Worm (Caenorhabditis elegans) whole organism, L4 larva: ENCODE data around the gene F59E12.17.

ENCODE experiments used
- F44E2.7 ChIP-seq: fragments of 200-800 bp; sonication (Bioruptor generic); IDR thresholded peaks from 2 replicates; pipeline ENCODE4 v2.1.2; 2022; ENCODE audit warnings: missing genetic modification characterization, missing compliant biosample characterization
- F49E8.2 ChIP-seq: sonication (generic microtip); optimal IDR thresholded peaks from 2 replicates; lab custom pipeline; 2016; ENCODE audit warnings: missing compliant biosample characterization, mild to moderate bottlenecking, missing genetic modification characterization, borderline replicate concordance
- T26A8.4 ChIP-seq: fragments of 200-800 bp; sonication (Bioruptor generic); IDR thresholded peaks from 2 replicates; pipeline ENCODE4 v1.3.6; 2022; ENCODE audit warnings: missing genetic modification characterization, missing compliant biosample characterization
- Y75B8A.6 ChIP-seq: fragments of 200-800 bp; sonication (Bioruptor generic); IDR thresholded peaks from 2 replicates; pipeline ENCODE4 v1.3.6; 2022; ENCODE audit warnings: missing genetic modification reagents, missing genetic modification characterization, missing compliant biosample characterization
- aha-1 ChIP-seq: fragments of 150-350 bp; peaks from one replicate; lab custom pipeline; 2014; ENCODE audit warnings: missing biosample characterization, missing genetic modification characterization
- ama-1 ChIP-seq: fragments of 150-350 bp; optimal IDR thresholded peaks from 2 replicates; lab custom pipeline; 2014; ENCODE audit warnings: inconsistent platforms, mixed read lengths
- arid-1 ChIP-seq: fragments of 200-800 bp; sonication (Bioruptor generic); conservative IDR thresholded peaks from 2 replicates; pipeline ENCODE4 v1.3.6; 2022; ENCODE audit warnings: missing genetic modification reagents, missing genetic modification characterization, missing compliant biosample characterization
- attf-4 ChIP-seq: sonication (generic microtip); optimal IDR thresholded peaks from 3 replicates; lab custom pipeline; 2017; ENCODE audit warnings: missing biosample characterization, missing genetic modification characterization
- daf-16 ChIP-seq, 3 experiments: sonication (generic microtip); optimal IDR thresholded peaks; 2 replicates each; lab custom pipeline; 2016 to 2017; ENCODE audit warnings: missing genetic modification characterization in 3 of 3, missing genetic modification reagents in 3 of 3, mild to moderate bottlenecking in 2 of 3, missing compliant biosample characterization in 2 of 3, missing biosample characterization in 1 of 3, moderate library complexity in 1 of 3
- daf-19 ChIP-seq: fragments of 200-800 bp; sonication (Bioruptor generic); conservative IDR thresholded peaks from 2 replicates; pipeline ENCODE4 v1.3.6; 2022; ENCODE audit warnings: missing genetic modification characterization, missing compliant biosample characterization
- dmd-6 ChIP-seq: fragments of 200-800 bp; sonication (Bioruptor generic); IDR thresholded peaks from 2 replicates; pipeline ENCODE4 v1.3.6; 2022; ENCODE audit warnings: missing genetic modification reagents, missing genetic modification characterization, missing compliant biosample characterization
- dve-1 ChIP-seq: sonication (generic microtip); optimal IDR thresholded peaks from 2 replicates; lab custom pipeline; 2017; ENCODE audit warnings: antibody characterized with exemption, mild to moderate bottlenecking, missing genetic modification characterization, missing compliant biosample characterization; ENCODE audit not compliant: insufficient read depth
- egl-27 ChIP-seq: sonication (generic microtip); optimal IDR thresholded peaks from 3 replicates; lab custom pipeline; 2017; ENCODE audit warnings: missing biosample characterization, missing genetic modification reagents, missing genetic modification characterization
- egl-43 ChIP-seq: fragments of 200-800 bp; sonication (Bioruptor generic); IDR thresholded peaks from 2 replicates; pipeline ENCODE4 v1.3.6; 2022; ENCODE audit warnings: missing genetic modification reagents, missing genetic modification characterization, missing compliant biosample characterization
- fos-1 ChIP-seq: fragments of 150-350 bp; optimal IDR thresholded peaks from 2 replicates; lab custom pipeline; 2014; ENCODE audit warnings: missing biosample characterization, missing genetic modification characterization
- hif-1 ChIP-seq, 2 experiments: sonication (generic microtip); optimal IDR thresholded peaks; 2 replicates each; lab custom pipeline; 2016 to 2017; ENCODE audit warnings: missing compliant biosample characterization in 2 of 2, missing genetic modification characterization in 2 of 2, missing genetic modification reagents in 2 of 2, missing genotype in 2 of 2, mild to moderate bottlenecking in 1 of 2
- hlh-11 ChIP-seq: fragments of 200-800 bp; sonication (Bioruptor generic); optimal IDR thresholded peaks from 2 replicates; lab custom pipeline; 2018; ENCODE audit warnings: mild to moderate bottlenecking, missing genetic modification characterization, missing compliant biosample characterization
- hlh-30 ChIP-seq: sonication (generic microtip); optimal IDR thresholded peaks from 2 replicates; lab custom pipeline; 2017; ENCODE audit warnings: antibody characterized with exemption, mild to moderate bottlenecking, missing genetic modification characterization, missing compliant biosample characterization; ENCODE audit not compliant: insufficient read depth
- jun-1 ChIP-seq: fragments of 150-350 bp; optimal IDR thresholded peaks from 2 replicates; lab custom pipeline; 2014; ENCODE audit warnings: missing biosample characterization, missing genetic modification reagents, missing genetic modification characterization
- lin-1 ChIP-seq: fragments of 200-800 bp; sonication (Bioruptor generic); IDR thresholded peaks from 2 replicates; pipeline ENCODE4 v1.3.6; 2022; ENCODE audit warnings: missing genetic modification reagents, missing genetic modification characterization, missing compliant biosample characterization
- lin-13 ChIP-seq: fragments of 150-350 bp; optimal IDR thresholded peaks from 2 replicates; lab custom pipeline; 2014; ENCODE audit warnings: missing biosample characterization, missing genetic modification reagents, missing genetic modification characterization
- lsy-2 ChIP-seq, 2 experiments: fragments of 150-350 bp in 1 of 2; sonication (generic microtip) in 1 of 2; optimal IDR thresholded peaks; 2 replicates each; lab custom pipeline; 2014 to 2017; ENCODE audit warnings: missing biosample characterization in 2 of 2, missing genetic modification characterization in 2 of 2
- mep-1 ChIP-seq: fragments of 150-350 bp; sonication (generic microtip); optimal IDR thresholded peaks from 3 replicates; lab custom pipeline; 2014; ENCODE audit warnings: missing biosample characterization, missing genetic modification characterization
- mes-2 ChIP-seq: sonication (generic microtip); optimal IDR thresholded peaks from 2 replicates; lab custom pipeline; 2016; ENCODE audit warnings: missing genotype, mild to moderate bottlenecking, missing genetic modification characterization, missing compliant biosample characterization; ENCODE audit not compliant: poor library complexity, severe bottlenecking
- mxl-3 ChIP-seq: fragments of 200-800 bp; sonication (Bioruptor generic); optimal IDR thresholded peaks from 2 replicates; lab custom pipeline; 2018; ENCODE audit warnings: mild to moderate bottlenecking, missing genetic modification characterization, missing compliant biosample characterization
- nhr-111 ChIP-seq: fragments of 200-800 bp; sonication (Bioruptor generic); optimal IDR thresholded peaks from 2 replicates; lab custom pipeline; 2018; ENCODE audit warnings: mild to moderate bottlenecking, missing genetic modification characterization, missing compliant biosample characterization
- nhr-28 ChIP-seq: fragments of 150-350 bp; optimal IDR thresholded peaks from 2 replicates; lab custom pipeline; 2014; ENCODE audit warnings: missing biosample characterization, missing genetic modification characterization
- nhr-77 ChIP-seq: fragments of 150-350 bp; optimal IDR thresholded peaks from 2 replicates; lab custom pipeline; 2014; ENCODE audit warnings: missing biosample characterization, missing genetic modification characterization
- php-3 ChIP-seq: fragments of 200-800 bp; sonication (Bioruptor generic); IDR thresholded peaks from 2 replicates; pipeline ENCODE4 v1.3.6; 2022; ENCODE audit warnings: missing genetic modification reagents, missing genetic modification characterization, missing compliant biosample characterization
- skn-1 ChIP-seq: fragments of 150-350 bp; optimal IDR thresholded peaks from 2 replicates; lab custom pipeline; 2014; ENCODE audit warnings: missing biosample characterization, missing genetic modification characterization
- spr-1 ChIP-seq: sonication (generic microtip); optimal IDR thresholded peaks from 2 replicates; lab custom pipeline; 2016; ENCODE audit warnings: mild to moderate bottlenecking, missing genetic modification characterization, missing compliant biosample characterization
- spr-3 ChIP-seq: fragments of 200-800 bp; sonication (Bioruptor generic); optimal IDR thresholded peaks from 2 replicates; lab custom pipeline; 2018; ENCODE audit warnings: mild to moderate bottlenecking, missing genetic modification characterization, missing compliant biosample characterization
- tag-97 ChIP-seq: fragments of 200-800 bp; sonication (Bioruptor generic); IDR thresholded peaks from 2 replicates; pipeline ENCODE4 v1.3.6; 2022; ENCODE audit warnings: missing genetic modification characterization, missing compliant biosample characterization
- unc-130 ChIP-seq: sonication (generic microtip); optimal IDR thresholded peaks from 2 replicates; lab custom pipeline; 2016; ENCODE audit warnings: missing genetic modification reagents, missing genetic modification characterization, missing compliant biosample characterization
- unc-62 ChIP-seq, 3 experiments: fragments of 150-350 bp in 1 of 3; sonication (generic microtip); optimal IDR thresholded peaks in 2 of 3; peaks in 1 of 3; 1 replicate in 1 of 3; 2 replicates in 2 of 3; lab custom pipeline; 2014 to 2017; ENCODE audit warnings: missing biosample characterization in 3 of 3, missing genetic modification characterization in 3 of 3, missing genetic modification reagents in 3 of 3, missing genotype in 1 of 3
- vab-7 ChIP-seq: fragments of 200-800 bp; sonication (Bioruptor generic); IDR thresholded peaks from 2 replicates; pipeline ENCODE4 v1.3.6; 2022; ENCODE audit warnings: missing genetic modification reagents, missing genetic modification characterization, missing compliant biosample characterization
- zfp-3 ChIP-seq: fragments of 200-800 bp; sonication (Bioruptor generic); conservative IDR thresholded peaks from 2 replicates; pipeline ENCODE4 v1.3.6; 2022; ENCODE audit warnings: missing genetic modification reagents, missing genetic modification characterization, missing compliant biosample characterization
- zip-2 ChIP-seq: fragments of 150-350 bp; optimal IDR thresholded peaks from 2 replicates; lab custom pipeline; 2014; ENCODE audit warnings: missing biosample characterization, missing genetic modification characterization

F59E12.17 gene

ce11 chrII:5693893-5694292 lies 44.6 kb upstream of the F59E12.17 start, which contains the start of gene C25H3.3:
Gene C25H3.3 (plus strand): TSS chrII:5694193.
- peak; percentile 77 for TF ChIP-seq aha-1 (tag; lab: Kevin White, UChicago)
- TF ChIP-seq daf-19 (GFP tag; lab: Robert Waterston, UW), result no peak

- TF ChIP-seq lsy-2 (tag; optimal IDR thresholded peaks at IDR 0.05; lab: Kevin White, UChicago) (peak in 1 of 2 experiments; percentile 37), unc-62 (GFP tag; optimal IDR thresholded peaks at IDR 0.05 in 1 of 2; lab: Kevin White, UChicago) (peak in 1 of 2 experiments; percentile 15), unc-62 (tag; optimal IDR thresholded peaks at IDR 0.05; lab: Kevin White, UChicago) (no peak), hlh-11 (tag; lab: Kevin White, UChicago) (no peak), mep-1 (tag; lab: Kevin White, UChicago) (peak; percentile 5), aha-1 (tag; lab: Kevin White, UChicago) (peak; percentile 75), mes-2 (tag; lab: Kevin White, UChicago) (peak; percentile 50)
Observed at ce11 chrII:5691216-5691771, 42.0 kb upstream of the F59E12.17 start, which contains the start of the genes ndub-5 and eif-2D. Gene ndub-5 (minus strand): TSS chrII:5691353. Gene eif-2D (plus strand): TSS chrII:5691721.

ce11 chrII:5688959-5689358 lies 39.7 kb upstream of the F59E12.17 start, which contains the start of gene C25H3.11:
Gene C25H3.11 (minus strand): TSS chrII:5689040.
- TF ChIP-seq zip-2 (no peak), hlh-30 (tag; lab: Kevin White, UChicago) (peak; percentile 86), attf-4 (no peak), zfp-3 (GFP tag; lab: Robert Waterston, UW) (no peak), dve-1 (tag; lab: Kevin White, UChicago) (peak; percentile 49), lin-1 (GFP tag; lab: Robert Waterston, UW) (no peak), vab-7 (peak; percentile 20; the same call in 1 of the 2 replicates), fos-1 (tag; lab: Kevin White, UChicago) (no peak), nhr-111 (GFP tag; lab: Kevin White, UChicago) (no peak), daf-16 (GFP tag; optimal IDR thresholded peaks at IDR 0.05; lab: Kevin White, UChicago) (no peak), daf-16 (tag; optimal IDR thresholded peaks at IDR 0.05; lab: Kevin White, UChicago) (peak; percentile 66), spr-3 (GFP tag; lab: Kevin White, UChicago) (no peak), dmd-6 (GFP tag; lab: Robert Waterston, UW) (peak; percentile 49; the same call in 1 of the 2 replicates), arid-1 (GFP tag; lab: Robert Waterston, UW) (0 out of 2 replicates have a peak, but pooled peaks have one; percentile 24), mep-1 (tag; lab: Kevin White, UChicago) (peak; percentile 47), spr-1 (tag; lab: Kevin White, UChicago) (peak; percentile 28), jun-1 (tag; lab: Kevin White, UChicago) (no peak), unc-130 (GFP tag; lab: Kevin White, UChicago) (no peak), aha-1 (tag; lab: Kevin White, UChicago) (no peak), skn-1 (no peak), egl-43 (GFP tag; lab: Robert Waterston, UW) (0 out of 2 replicates have a peak, but pooled peaks have one; percentile 55), mes-2 (tag; lab: Kevin White, UChicago) (peak; percentile 64), F49E8.2 (tag; lab: Kevin White, UChicago) (no peak), T26A8.4 (GFP tag; lab: Robert Waterston, UW) (0 out of 2 replicates have a peak, but pooled peaks have one; percentile 15), Y75B8A.6 (0 out of 2 replicates have a peak, but pooled peaks have one; percentile 10), nhr-77 (tag; lab: Kevin White, UChicago) (peak; percentile 37), mxl-3 (GFP tag; lab: Kevin White, UChicago) (peak; percentile 54), hlh-11 (tag; lab: Kevin White, UChicago) (peak; percentile 78), F44E2.7 (GFP tag; lab: Robert Waterston, UW) (0 out of 2 replicates have a peak, but pooled peaks have one; percentile 45), unc-62 (GFP tag; optimal IDR thresholded peaks at IDR 0.05 in 1 of 2; lab: Kevin White, UChicago) (peak in 1 of 2 experiments; percentile 76), unc-62 (tag; optimal IDR thresholded peaks at IDR 0.05; lab: Kevin White, UChicago) (no peak), nhr-28 (tag; lab: Kevin White, UChicago) (peak; percentile 49), php-3 (GFP tag; lab: Robert Waterston, UW) (0 out of 2 replicates have a peak, but pooled peaks have one; percentile 32), lin-13 (no peak), tag-97 (no peak), egl-27 (tag; lab: Kevin White, UChicago) (no peak), ama-1 (peak; percentile 53), hif-1 (tag; optimal IDR thresholded peaks at IDR 0.05; lab: Kevin White, UChicago) (peak in 1 of 2 experiments; percentile 52)
